Worm (Caenorhabditis elegans) whole organism, mixed stage, embryonic: ENCODE measurements around the gene bath-33.

Experiments used
- M03D4.4 ChIP-seq: sonication (generic microtip); optimal IDR thresholded peaks from 2 replicates; lab custom pipeline; 2017; ENCODE audit warnings: mild to moderate bottlenecking, missing genetic modification characterization, missing compliant biosample characterization
- blmp-1 ChIP-seq: fragments of 150-350 bp; optimal IDR thresholded peaks from 2 replicates; lab custom pipeline; 2014; ENCODE audit warnings: missing biosample characterization, missing genetic modification characterization
- ceh-39 ChIP-seq: fragments of 150-350 bp; optimal IDR thresholded peaks from 2 replicates; lab custom pipeline; 2014; ENCODE audit warnings: missing biosample characterization, missing genetic modification characterization
- ceh-43 ChIP-seq: fragments of 200-800 bp; sonication (Bioruptor generic); optimal IDR thresholded peaks from 2 replicates; lab custom pipeline; 2018; ENCODE audit warnings: mild to moderate bottlenecking, missing genetic modification characterization, moderate library complexity, missing compliant biosample characterization
- ceh-83 ChIP-seq: fragments of 200-800 bp; sonication (Bioruptor generic); optimal IDR thresholded peaks from 2 replicates; lab custom pipeline; 2018; ENCODE audit warnings: mild to moderate bottlenecking, missing genetic modification characterization, missing compliant biosample characterization
- ces-1 ChIP-seq: fragments of 150-350 bp; optimal IDR thresholded peaks from 2 replicates; lab custom pipeline; 2014; ENCODE audit warnings: missing biosample characterization, missing genetic modification reagents, missing genetic modification characterization
- cnd-1 ChIP-seq: fragments of 200-800 bp; sonication (Bioruptor generic); optimal IDR thresholded peaks from 2 replicates; lab custom pipeline; 2018; ENCODE audit warnings: mild to moderate bottlenecking, missing genetic modification characterization, missing compliant biosample characterization
- drap-1 ChIP-seq: fragments of 200-800 bp; sonication (Bioruptor generic); optimal IDR thresholded peaks from 3 replicates; lab custom pipeline; 2018; ENCODE audit warnings: mild to moderate bottlenecking, missing genetic modification characterization, missing compliant biosample characterization
- elt-1 ChIP-seq: sonication (generic microtip); optimal IDR thresholded peaks from 2 replicates; lab custom pipeline; 2017; ENCODE audit warnings: missing genetic modification characterization, mild to moderate bottlenecking, missing compliant biosample characterization, antibody characterized with exemption, moderate library complexity, borderline replicate concordance; ENCODE audit not compliant: insufficient read depth
- elt-3 ChIP-seq: fragments of 150-350 bp; optimal IDR thresholded peaks from 2 replicates; lab custom pipeline; 2014; ENCODE audit warnings: missing biosample characterization, missing genetic modification characterization
- flh-1 ChIP-seq: fragments of 200-800 bp; sonication (Bioruptor generic); optimal IDR thresholded peaks from 2 replicates; lab custom pipeline; 2018; ENCODE audit warnings: mild to moderate bottlenecking, missing genetic modification characterization, moderate library complexity, missing compliant biosample characterization
- hlh-1 ChIP-seq: fragments of 150-350 bp; optimal IDR thresholded peaks from 2 replicates; lab custom pipeline; 2014; ENCODE audit warnings: missing biosample characterization, missing genetic modification reagents, missing genetic modification characterization
- lin-13 ChIP-seq: fragments of 150-350 bp; optimal IDR thresholded peaks from 2 replicates; lab custom pipeline; 2014; ENCODE audit warnings: missing biosample characterization, missing genetic modification characterization
- lsy-2 ChIP-seq: fragments of 150-350 bp; optimal IDR thresholded peaks from 2 replicates; lab custom pipeline; 2014; ENCODE audit warnings: missing biosample characterization, missing genetic modification characterization
- mab-5 ChIP-seq: fragments of 150-350 bp; optimal IDR thresholded peaks from 2 replicates; lab custom pipeline; 2014; ENCODE audit warnings: missing biosample characterization, missing genetic modification characterization
- nhr-12 ChIP-seq: fragments of 150-350 bp; optimal IDR thresholded peaks from 2 replicates; lab custom pipeline; 2014; ENCODE audit warnings: missing biosample characterization, missing genetic modification characterization
- nhr-2 ChIP-seq: fragments of 150-350 bp; optimal IDR thresholded peaks from 2 replicates; lab custom pipeline; 2014; ENCODE audit warnings: missing biosample characterization, missing genetic modification characterization
- nhr-237 ChIP-seq: fragments of 150-350 bp; optimal IDR thresholded peaks from 2 replicates; lab custom pipeline; 2014; ENCODE audit warnings: missing biosample characterization, missing genetic modification characterization
- nhr-28 ChIP-seq: fragments of 150-350 bp; optimal IDR thresholded peaks from 2 replicates; lab custom pipeline; 2014; ENCODE audit warnings: missing biosample characterization, missing genetic modification characterization
- nhr-76 ChIP-seq: sonication (generic microtip); optimal IDR thresholded peaks from 2 replicates; lab custom pipeline; 2017; ENCODE audit warnings: missing biosample characterization, missing genetic modification characterization
- pha-4 ChIP-seq: fragments of 150-350 bp; optimal IDR thresholded peaks from 2 replicates; lab custom pipeline; 2018; ENCODE audit warnings: missing biosample characterization, missing genetic modification reagents, missing genetic modification characterization
- sem-2 ChIP-seq: fragments of 200-800 bp; sonication (Bioruptor generic); optimal IDR thresholded peaks from 2 replicates; lab custom pipeline; 2018; ENCODE audit warnings: mild to moderate bottlenecking, missing genetic modification characterization, missing compliant biosample characterization
- snpc-4 ChIP-seq: fragments of 150-350 bp; optimal IDR thresholded peaks from 2 replicates; lab custom pipeline; 2014; ENCODE audit warnings: missing biosample characterization, missing genetic modification characterization
- tbx-8 ChIP-seq: fragments of 200-800 bp; sonication (Bioruptor generic); optimal IDR thresholded peaks from 2 replicates; lab custom pipeline; 2018; ENCODE audit warnings: mild to moderate bottlenecking, missing genetic modification characterization, moderate library complexity, missing compliant biosample characterization
- unc-120 ChIP-seq: sonication (generic microtip); optimal IDR thresholded peaks from 2 replicates; lab custom pipeline; 2017; ENCODE audit warnings: missing genetic modification characterization, missing compliant biosample characterization; ENCODE audit not compliant: poor library complexity, severe bottlenecking
- unc-39 ChIP-seq: fragments of 150-350 bp; optimal IDR thresholded peaks from 2 replicates; lab custom pipeline; 2014; ENCODE audit warnings: missing biosample characterization, missing genetic modification characterization
- unc-62 ChIP-seq: fragments of 150-350 bp; optimal IDR thresholded peaks from 2 replicates; lab custom pipeline; 2014; ENCODE audit warnings: missing biosample characterization, missing genetic modification reagents, missing genetic modification characterization
- zip-8 ChIP-seq: fragments of 150-350 bp; optimal IDR thresholded peaks from 2 replicates; lab custom pipeline; 2014; ENCODE audit warnings: missing biosample characterization, missing genetic modification characterization
- ztf-11 ChIP-seq: fragments of 150-350 bp; optimal IDR thresholded peaks from 2 replicates; lab custom pipeline; 2014; ENCODE audit warnings: missing biosample characterization, missing genetic modification characterization

bath-33 gene

DNA sequence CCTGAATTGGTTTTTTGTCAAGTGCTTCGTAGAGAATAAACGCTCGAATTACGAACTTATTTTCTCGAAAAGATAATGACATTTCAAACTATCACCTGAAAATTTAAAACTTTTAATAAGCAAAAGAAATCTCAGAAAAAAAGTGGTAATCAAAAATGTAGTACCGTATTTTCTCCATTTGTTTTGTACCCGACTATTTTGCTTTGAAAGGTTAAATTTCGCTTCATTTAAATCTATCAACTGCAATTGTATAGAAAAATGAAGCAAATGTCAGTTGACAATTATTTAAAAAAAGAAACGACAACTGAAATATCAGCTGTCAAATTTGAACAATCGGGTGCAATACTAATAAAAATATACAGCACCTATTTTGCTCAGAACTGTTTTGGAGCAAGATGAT lies 15.2 kb upstream of the bath-33 start, which contains the start of gene fbxa-158:
Gene fbxa-158, minus strand, starts transcription at position 101 of the 400 bp plus-strand sequence.
- no peak for TF ChIP-seq ceh-39 (tag; lab: Kevin White, UChicago)
- no peak for TF ChIP-seq snpc-4 (tag; lab: Kevin White, UChicago)
- TF ChIP-seq tbx-8 (GFP tag; lab: Kevin White, UChicago), result no peak
- no peak for TF ChIP-seq unc-62 (GFP tag; lab: Kevin White, UChicago)
- TF ChIP-seq nhr-2 (tag; lab: Kevin White, UChicago), result no peak
- TF ChIP-seq cnd-1 (tag; lab: Kevin White, UChicago), result no peak
- TF ChIP-seq nhr-28 (tag; lab: Kevin White, UChicago), result no peak
- no peak for TF ChIP-seq nhr-237 (tag; lab: Kevin White, UChicago)
- no peak for TF ChIP-seq blmp-1 (tag; lab: Kevin White, UChicago)
- no peak for TF ChIP-seq lsy-2 (tag; lab: Kevin White, UChicago)
- TF ChIP-seq sem-2, result no peak
- no peak for TF ChIP-seq hlh-1 (tag; lab: Kevin White, UChicago)
- no peak for TF ChIP-seq nhr-76 (tag; lab: Kevin White, UChicago)
- no peak for TF ChIP-seq ceh-83 (GFP tag; lab: Kevin White, UChicago)
- TF ChIP-seq M03D4.4 (tag; lab: Kevin White, UChicago), result no peak
- TF ChIP-seq pha-4, result no peak
- no peak for TF ChIP-seq ceh-43 (GFP tag; lab: Kevin White, UChicago)

DNA sequence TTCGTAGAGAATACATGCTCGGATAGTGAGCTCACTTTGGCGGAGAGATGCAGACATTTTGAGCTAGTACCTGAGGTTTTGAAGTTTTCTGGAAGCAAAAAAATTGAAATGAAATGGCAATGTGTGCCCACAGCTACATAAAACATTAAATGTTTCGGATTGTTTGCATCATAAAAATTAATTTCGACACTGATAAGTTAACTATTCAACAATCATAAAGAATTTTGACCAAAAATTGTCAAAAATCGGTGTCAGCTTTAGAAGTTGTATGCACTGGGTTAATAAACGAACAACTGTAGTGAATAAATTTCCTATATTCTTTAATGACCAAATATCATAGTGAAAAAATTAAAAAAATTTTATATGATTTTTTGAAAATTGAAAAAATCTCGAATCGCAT lies 13.0 kb upstream of the bath-33 start, which contains the start of gene fbxa-166:
Gene fbxa-166, minus strand, starts transcription at position 101 of the 400 bp plus-strand sequence.
- TF ChIP-seq drap-1 (GFP tag; lab: Kevin White, UChicago), result no peak
- no peak for TF ChIP-seq blmp-1 (tag; lab: Kevin White, UChicago)
- no peak for TF ChIP-seq ceh-83 (GFP tag; lab: Kevin White, UChicago)

DNA sequence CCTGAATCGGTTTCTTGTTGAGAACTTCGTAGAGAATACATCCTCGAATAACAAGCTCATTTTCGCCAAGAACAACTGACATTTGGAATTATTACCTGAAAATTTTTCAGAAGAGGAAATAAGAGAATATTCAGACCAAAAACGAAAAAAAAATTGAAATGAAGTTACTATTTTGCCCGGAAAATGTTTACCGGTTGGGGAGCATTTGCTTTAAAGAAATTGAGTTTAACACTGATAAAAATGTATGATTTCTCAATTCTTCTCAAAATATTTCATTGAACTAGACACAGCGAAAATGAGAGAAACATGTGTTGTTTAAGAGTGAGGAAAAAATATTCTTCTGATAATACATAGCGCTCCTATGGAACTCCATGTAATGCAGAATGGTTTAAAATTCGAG lies 10.4 kb upstream of the bath-33 start, which contains the start of gene fbxa-165:
Gene fbxa-165, minus strand, starts transcription at position 101 of the 400 bp plus-strand sequence.
- no peak for TF ChIP-seq elt-3 (tag; lab: Kevin White, UChicago)
- no peak for TF ChIP-seq sem-2
- TF ChIP-seq ceh-43 (GFP tag; lab: Kevin White, UChicago), result no peak
- TF ChIP-seq lin-13, result no peak
- TF ChIP-seq, all 35 proteins: peak for 0

DNA sequence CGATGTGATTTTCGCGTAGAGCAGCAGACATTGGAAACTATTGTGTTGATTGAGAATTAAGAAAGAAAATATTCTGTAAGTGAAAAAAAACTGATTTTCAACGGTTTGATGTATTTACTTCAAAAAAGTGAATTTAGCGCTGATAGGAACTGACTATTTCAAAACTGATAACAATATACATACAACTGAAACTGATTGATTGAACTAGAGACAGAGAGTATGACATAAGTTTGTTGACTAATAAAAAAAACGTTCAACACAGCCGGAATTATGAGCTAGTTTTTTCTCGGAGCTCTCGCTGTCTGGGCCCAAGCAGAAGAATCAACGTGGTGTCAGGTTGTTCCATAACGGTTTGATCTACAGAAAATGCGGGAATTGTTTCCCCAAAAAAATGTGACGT lies 8.0 kb upstream of the bath-33 start, which contains the start of gene fbxa-164:
Gene fbxa-164, minus strand, starts transcription at position 101 of the 400 bp plus-strand sequence.
- TF ChIP-seq zip-8 (tag; lab: Kevin White, UChicago) (no peak), ces-1 (GFP tag; lab: Kevin White, UChicago) (no peak), blmp-1 (tag; lab: Kevin White, UChicago) (no peak), M03D4.4 (tag; lab: Kevin White, UChicago) (no peak)

DNA sequence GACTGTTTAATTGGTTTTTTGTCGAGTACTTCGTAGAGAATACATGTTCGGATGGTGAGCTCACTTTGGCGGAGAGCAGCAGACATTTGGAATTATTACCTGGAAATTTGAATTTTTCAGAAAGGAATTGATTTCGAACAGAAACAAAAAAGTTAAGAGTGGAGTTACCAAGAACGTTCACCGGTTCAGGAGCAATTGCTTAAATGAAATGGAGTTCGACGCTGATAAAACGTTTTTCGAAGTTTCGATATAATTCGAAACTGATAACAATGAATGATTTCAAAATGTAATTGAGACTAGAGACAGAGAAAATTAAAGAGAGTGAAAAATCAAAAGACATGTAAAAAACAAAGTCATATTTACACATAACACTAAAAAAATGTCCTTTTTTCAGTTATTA lies 4.7 kb upstream of the bath-33 start, which contains the start of gene fbxa-163:
Gene fbxa-163, minus strand, starts transcription at position 101 of the 400 bp plus-strand sequence.
- TF ChIP-seq unc-120 (tag; lab: Kevin White, UChicago) (no peak), unc-39 (tag; lab: Kevin White, UChicago) (no peak)
- TF ChIP-seq, all 35 proteins: peak for 0

DNA sequence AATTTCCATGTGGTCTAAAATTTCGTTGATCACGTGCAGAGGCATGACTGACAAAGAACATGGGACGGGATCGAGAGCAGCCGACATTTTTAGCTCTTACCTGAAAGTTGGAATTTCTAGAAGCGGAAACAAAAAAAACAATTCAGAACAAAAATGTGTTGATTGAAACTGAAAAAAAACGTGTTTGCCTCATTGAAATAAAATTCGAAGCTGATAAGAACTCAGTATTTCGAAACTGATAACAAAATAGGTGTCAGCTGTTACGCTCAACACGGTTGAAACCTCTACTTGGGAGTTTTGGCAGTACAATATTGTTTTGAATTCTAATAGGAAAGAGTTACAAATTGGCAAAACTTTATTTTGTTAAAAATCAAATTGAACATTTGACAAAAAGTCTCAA lies 2.9 kb upstream of the bath-33 start:
- TF ChIP-seq mab-5 (tag; lab: Kevin White, UChicago) (no peak), nhr-237 (tag; lab: Kevin White, UChicago) (no peak), ztf-11 (tag; lab: Kevin White, UChicago) (no peak), snpc-4 (tag; lab: Kevin White, UChicago) (no peak), zip-8 (tag; lab: Kevin White, UChicago) (no peak), unc-39 (tag; lab: Kevin White, UChicago) (no peak), nhr-2 (tag; lab: Kevin White, UChicago) (no peak), tbx-8 (GFP tag; lab: Kevin White, UChicago) (no peak), nhr-12 (tag; lab: Kevin White, UChicago) (no peak), flh-1 (GFP tag; lab: Kevin White, UChicago) (no peak), nhr-76 (tag; lab: Kevin White, UChicago) (no peak), cnd-1 (tag; lab: Kevin White, UChicago) (no peak), lsy-2 (tag; lab: Kevin White, UChicago) (no peak), elt-1 (tag; lab: Kevin White, UChicago) (no peak), sem-2 (no peak)
